Worm (Caenorhabditis elegans) whole organism, L2 larva: ENCODE measurements around the gene fbxb-119.

Experiments used
- C34F6.9 ChIP-seq: fragments of 150-350 bp; optimal IDR thresholded peaks from 2 replicates; lab custom pipeline; 2014; ENCODE audit warnings: missing biosample characterization, missing genetic modification characterization
- F13H6.1 ChIP-seq: sonication (generic microtip); optimal IDR thresholded peaks from 2 replicates; lab custom pipeline; 2016; ENCODE audit warnings: missing genetic modification characterization, missing compliant biosample characterization
- dmd-4 ChIP-seq: sonication (generic microtip); optimal IDR thresholded peaks from 2 replicates; lab custom pipeline; 2017; ENCODE audit warnings: missing biosample characterization, missing genetic modification characterization
- elt-3 ChIP-seq: sonication (generic microtip); optimal IDR thresholded peaks from 2 replicates; lab custom pipeline; 2017; ENCODE audit warnings: missing biosample characterization, missing genetic modification characterization
- fos-1 ChIP-seq: fragments of 150-350 bp; optimal IDR thresholded peaks from 2 replicates; lab custom pipeline; 2014; ENCODE audit warnings: missing biosample characterization, missing genetic modification characterization
- lin-11 ChIP-seq: fragments of 150-350 bp; sonication (generic microtip); optimal IDR thresholded peaks from 2 replicates; lab custom pipeline; 2014; ENCODE audit warnings: missing biosample characterization, missing genetic modification characterization, inconsistent platforms, mixed read lengths
- nhr-23 ChIP-seq: fragments of 150-350 bp; optimal IDR thresholded peaks from 2 replicates; lab custom pipeline; 2014; ENCODE audit warnings: missing biosample characterization, missing genetic modification reagents, missing genetic modification characterization
- nhr-237 ChIP-seq: fragments of 150-350 bp; optimal IDR thresholded peaks from 2 replicates; lab custom pipeline; 2014; ENCODE audit warnings: missing biosample characterization, missing genetic modification characterization
- snpc-4 ChIP-seq: fragments of 150-350 bp; optimal IDR thresholded peaks from 2 replicates; lab custom pipeline; 2014; ENCODE audit warnings: missing biosample characterization, missing genetic modification characterization
- zag-1 ChIP-seq: fragments of 150-350 bp; optimal IDR thresholded peaks from 2 replicates; lab custom pipeline; 2014; ENCODE audit warnings: missing biosample characterization, missing genetic modification characterization
- ztf-4 ChIP-seq: fragments of 150-350 bp; optimal IDR thresholded peaks from 2 replicates; lab custom pipeline; 2014; ENCODE audit warnings: missing biosample characterization, missing genetic modification characterization

DNA sequence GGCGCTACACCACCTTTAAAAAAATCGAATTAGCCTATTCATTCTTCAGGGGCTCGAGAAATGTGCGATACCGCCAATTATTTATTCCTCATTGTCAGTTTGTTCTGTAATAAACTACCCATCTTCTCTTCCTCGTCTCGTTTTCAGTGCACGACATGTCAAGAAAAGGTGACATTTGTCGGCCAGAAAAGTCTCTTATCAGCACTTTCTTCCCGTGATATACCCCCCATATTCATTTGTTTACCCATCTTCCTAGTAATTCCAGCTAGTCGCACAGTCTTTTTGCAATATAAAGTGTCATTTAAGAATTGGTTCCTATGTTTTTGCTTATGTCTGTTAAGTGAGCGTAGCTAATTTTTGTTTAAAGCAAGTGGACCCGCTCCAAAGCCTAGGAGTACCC is 6.1 kb downstream of the fbxb-119 start:
- TF ChIP-seq F13H6.1 (tag; lab: Kevin White, UChicago) (no peak), snpc-4 (tag; lab: Kevin White, UChicago) (no peak), zag-1 (tag; lab: Kevin White, UChicago) (no peak), elt-3 (tag; lab: Kevin White, UChicago) (no peak), C34F6.9 (tag; lab: Kevin White, UChicago) (no peak), nhr-237 (tag; lab: Kevin White, UChicago) (no peak), lin-11 (tag; lab: Kevin White, UChicago) (no peak), ztf-4 (tag; lab: Kevin White, UChicago) (no peak), fos-1 (tag; lab: Kevin White, UChicago) (peak; percentile 70), nhr-23 (tag; lab: Kevin White, UChicago) (no peak), dmd-4 (tag; lab: Kevin White, UChicago) (no peak)
